Fruit fly (Drosophila melanogaster) whole organism, embryonic: ENCODE results near the gene Ufd1.

Experiments used
- Antp ChIP-seq: fragments of 200-800 bp; sonication (Bioruptor generic); optimal IDR thresholded peaks from 3 replicates; lab custom pipeline; 2016; ENCODE audit warnings: missing biosample characterization, missing genetic modification characterization
- B-H2 ChIP-seq: fragments of 200-800 bp; sonication (Bioruptor generic); optimal IDR thresholded peaks from 2 replicates; lab custom pipeline; 2018; ENCODE audit warnings: missing biosample characterization, mild to moderate bottlenecking, missing genetic modification characterization
- CG11085 ChIP-seq: fragments of 200-800 bp; sonication (Bioruptor generic); IDR thresholded peaks from 2 replicates; pipeline ENCODE4 v1.3.6; 2022; ENCODE audit warnings: missing biosample characterization, missing genetic modification characterization
- CG11093 ChIP-seq: fragments of 200-800 bp; sonication (Bioruptor generic); IDR thresholded peaks from 3 replicates; pipeline ENCODE4 v1.3.6; 2022; ENCODE audit warnings: missing biosample characterization, missing genetic modification characterization
- CG11560 ChIP-seq: fragments of 200-800 bp; sonication (Bioruptor generic); IDR thresholded peaks from 3 replicates; pipeline ENCODE4 v1.3.6; 2022; ENCODE audit warnings: missing biosample characterization, missing genetic modification characterization
- CG11695 ChIP-seq: fragments of 200-800 bp; sonication (Bioruptor generic); IDR thresholded peaks from 3 replicates; pipeline ENCODE4 v1.3.6; 2022; ENCODE audit warnings: missing biosample characterization, missing genetic modification characterization
- CG12769 ChIP-seq: fragments of 200-800 bp; sonication (Bioruptor generic); optimal IDR thresholded peaks from 2 replicates; lab custom pipeline; 2019; ENCODE audit warnings: missing biosample characterization, mild to moderate bottlenecking, missing genetic modification characterization, moderate library complexity
- CG12942 ChIP-seq: fragments of 200-800 bp; sonication (Bioruptor generic); optimal IDR thresholded peaks from 3 replicates; lab custom pipeline; 2016; ENCODE audit warnings: missing biosample characterization, missing genetic modification characterization
- CG14710 ChIP-seq: fragments of 200-800 bp; sonication (Bioruptor generic); optimal IDR thresholded peaks from 3 replicates; lab custom pipeline; 2019; ENCODE audit warnings: missing biosample characterization, mild to moderate bottlenecking, missing genetic modification characterization, moderate library complexity
- CG1647 ChIP-seq: fragments of 200-800 bp; sonication (Bioruptor generic); optimal IDR thresholded peaks from 3 replicates; lab custom pipeline; 2016; ENCODE audit warnings: missing biosample characterization, missing genetic modification characterization
- CG16863 ChIP-seq: fragments of 200-800 bp; sonication (Bioruptor generic); optimal IDR thresholded peaks from 3 replicates; lab custom pipeline; 2016; ENCODE audit warnings: missing biosample characterization, missing genetic modification characterization
- CG31365 ChIP-seq: fragments of 200-800 bp; sonication (Bioruptor generic); optimal IDR thresholded peaks from 2 replicates; lab custom pipeline; 2018; ENCODE audit warnings: missing biosample characterization, mild to moderate bottlenecking, missing genetic modification characterization
- CG34422 ChIP-seq: fragments of 200-800 bp; sonication (Bioruptor generic); IDR thresholded peaks from 3 replicates; pipeline ENCODE4 v1.3.6; 2022; ENCODE audit warnings: missing biosample characterization, missing genetic modification characterization
- CG4730 ChIP-seq: fragments of 200-800 bp; sonication (Bioruptor generic); IDR thresholded peaks from 2 replicates; pipeline ENCODE4 v1.3.6; 2022; ENCODE audit warnings: missing biosample characterization, missing genetic modification characterization
- CG6254 ChIP-seq: fragments of 200-800 bp; sonication (Bioruptor generic); optimal IDR thresholded peaks from 3 replicates; lab custom pipeline; 2017; ENCODE audit warnings: mild to moderate bottlenecking, missing biosample characterization, missing genetic modification reagents, missing genetic modification characterization
- CG8478 ChIP-seq: fragments of >200 bp; optimal IDR thresholded peaks from 2 replicates; lab custom pipeline; 2018
- CG9437 ChIP-seq: fragments of 200-800 bp; sonication (Bioruptor generic); optimal IDR thresholded peaks from 2 replicates; lab custom pipeline; 2018; ENCODE audit warnings: missing biosample characterization, mild to moderate bottlenecking, missing genetic modification characterization
- D ChIP-seq, 2 experiments: fragments of 200-800 bp in 1 of 2; fragments of >200 bp in 1 of 2; sonication (Bioruptor generic) in 1 of 2; optimal IDR thresholded peaks; 2 replicates in 1 of 2; 3 replicates in 1 of 2; lab custom pipeline; 2017; ENCODE audit warnings: mild to moderate bottlenecking in 1 of 2, missing biosample characterization in 1 of 2, missing genetic modification characterization in 1 of 2, missing genetic modification reagents in 1 of 2
- Doc2 ChIP-seq: fragments of 200-800 bp; sonication (Bioruptor generic); IDR thresholded peaks from 2 replicates; pipeline ENCODE4 v1.3.6; 2022; ENCODE audit warnings: missing biosample characterization, missing genetic modification characterization
- Hmr ChIP-seq: fragments of 200-800 bp; sonication (Bioruptor generic); optimal IDR thresholded peaks from 3 replicates; lab custom pipeline; 2017; ENCODE audit warnings: mild to moderate bottlenecking, missing biosample characterization, missing genetic modification reagents, missing genetic modification characterization
- Hmx ChIP-seq: fragments of 200-800 bp; sonication (Bioruptor generic); optimal IDR thresholded peaks from 2 replicates; lab custom pipeline; 2016; ENCODE audit warnings: missing biosample characterization, missing genetic modification characterization
- Oaz ChIP-seq: fragments of 200-800 bp; sonication (Bioruptor generic); IDR thresholded peaks from 2 replicates; pipeline ENCODE4 v1.3.6; 2022; ENCODE audit warnings: missing biosample characterization, missing genetic modification characterization
- TFAM ChIP-seq: fragments of 200-800 bp; sonication (Bioruptor generic); optimal IDR thresholded peaks from 2 replicates; lab custom pipeline; 2017; ENCODE audit warnings: missing biosample characterization, missing genetic modification characterization, inconsistent platforms
- YL-1 ChIP-seq: fragments of 200-800 bp; sonication (Bioruptor generic); optimal IDR thresholded peaks from 3 replicates; lab custom pipeline; 2017; ENCODE audit warnings: missing biosample characterization, mild to moderate bottlenecking, missing genetic modification characterization
- ase ChIP-seq: fragments of 200-800 bp; sonication (Bioruptor generic); IDR thresholded peaks from 3 replicates; pipeline ENCODE4 v1.3.6; 2022; ENCODE audit warnings: missing biosample characterization, missing genetic modification characterization
- cato ChIP-seq: fragments of 200-800 bp; sonication (Bioruptor generic); optimal IDR thresholded peaks from 2 replicates; lab custom pipeline; 2016; ENCODE audit warnings: missing biosample characterization, missing genetic modification characterization, borderline replicate concordance
- chn ChIP-seq: fragments of 200-800 bp; sonication (Bioruptor generic); optimal IDR thresholded peaks from 2 replicates; lab custom pipeline; 2016; ENCODE audit warnings: missing biosample characterization, missing genetic modification characterization
- ci ChIP-seq: fragments of 200-800 bp; sonication (Bioruptor generic); IDR thresholded peaks from 3 replicates; pipeline ENCODE4 v1.3.6; 2022; ENCODE audit warnings: missing biosample characterization, missing genetic modification characterization
- en ChIP-seq: fragments of 200-800 bp; sonication (Bioruptor generic); optimal IDR thresholded peaks from 2 replicates; lab custom pipeline; 2016; ENCODE audit warnings: missing biosample characterization, missing genetic modification characterization
- esg ChIP-seq: fragments of 200-800 bp; sonication (Bioruptor generic); conservative IDR thresholded peaks from 2 replicates; pipeline ENCODE4 v1.3.6; 2022; ENCODE audit warnings: missing biosample characterization, missing genetic modification characterization
- fd3F ChIP-seq: fragments of 200-800 bp; sonication (Bioruptor generic); optimal IDR thresholded peaks from 2 replicates; lab custom pipeline; 2018; ENCODE audit warnings: missing biosample characterization, mild to moderate bottlenecking, missing genetic modification characterization, moderate library complexity
- gce ChIP-seq: fragments of 200-800 bp; sonication (Bioruptor generic); IDR thresholded peaks from 3 replicates; pipeline ENCODE4 v1.3.6; 2022; ENCODE audit warnings: missing biosample characterization, missing genetic modification characterization
- gt ChIP-seq: fragments of 200-800 bp; sonication (Bioruptor generic); IDR thresholded peaks from 2 replicates; pipeline ENCODE4 v1.3.6; 2022; ENCODE audit warnings: missing biosample characterization, missing genetic modification characterization
- jigr1 ChIP-seq: fragments of 200-800 bp; sonication (Bioruptor generic); IDR thresholded peaks from 3 replicates; pipeline ENCODE4 v1.3.6; 2022; ENCODE audit warnings: missing biosample characterization, missing genetic modification characterization
- ken ChIP-seq: fragments of 200-800 bp; sonication (Bioruptor generic); IDR thresholded peaks from 3 replicates; pipeline ENCODE4 v1.3.6; 2022; ENCODE audit warnings: missing biosample characterization, missing genetic modification characterization
- lilli ChIP-seq: fragments of 200-800 bp; sonication (Bioruptor generic); optimal IDR thresholded peaks from 3 replicates; lab custom pipeline; 2016; ENCODE audit warnings: missing biosample characterization, missing genetic modification characterization
- mirr ChIP-seq: fragments of 200-800 bp; sonication (Bioruptor generic); optimal IDR thresholded peaks from 3 replicates; lab custom pipeline; 2018; ENCODE audit warnings: missing biosample characterization, mild to moderate bottlenecking, missing genetic modification characterization
- p53 ChIP-seq: fragments of 200-800 bp; sonication (Bioruptor generic); optimal IDR thresholded peaks from 2 replicates; lab custom pipeline; 2016; ENCODE audit warnings: missing biosample characterization, missing genetic modification characterization
- pita ChIP-seq: fragments of 200-800 bp; sonication (Bioruptor generic); optimal IDR thresholded peaks from 2 replicates; lab custom pipeline; 2017; ENCODE audit warnings: missing biosample characterization, mild to moderate bottlenecking, missing genetic modification characterization
- ro ChIP-seq: fragments of 200-800 bp; sonication (Bioruptor generic); IDR thresholded peaks from 2 replicates; pipeline ENCODE4 v1.3.6; 2022; ENCODE audit warnings: missing biosample characterization, missing genetic modification characterization
- run ChIP-seq: fragments of 200-800 bp; sonication (Bioruptor generic); optimal IDR thresholded peaks from 3 replicates; lab custom pipeline; 2018; ENCODE audit warnings: missing biosample characterization, mild to moderate bottlenecking, missing genetic modification characterization
- schlank ChIP-seq: fragments of 200-800 bp; sonication (Bioruptor generic); optimal IDR thresholded peaks from 2 replicates; lab custom pipeline; 2018; ENCODE audit warnings: missing biosample characterization, mild to moderate bottlenecking, missing genetic modification characterization
- sqz ChIP-seq: fragments of 200-800 bp; sonication (Bioruptor generic); optimal IDR thresholded peaks from 3 replicates; lab custom pipeline; 2018; ENCODE audit warnings: missing biosample characterization, mild to moderate bottlenecking, missing genetic modification characterization
- sr ChIP-seq: fragments of 200-800 bp; sonication (Bioruptor generic); IDR thresholded peaks from 3 replicates; pipeline ENCODE4 v1.3.6; 2022; ENCODE audit warnings: missing biosample characterization, missing genetic modification characterization
- tap ChIP-seq: fragments of 200-800 bp; optimal IDR thresholded peaks from 3 replicates; lab custom pipeline; 2019; ENCODE audit warnings: missing biosample characterization, mild to moderate bottlenecking, missing genetic modification characterization, moderate library complexity
- ttk ChIP-seq: fragments of 200-800 bp; sonication (Bioruptor generic); IDR thresholded peaks from 2 replicates; pipeline ENCODE4 v2.1.2; 2022; ENCODE audit warnings: missing biosample characterization, missing genetic modification characterization
- zen ChIP-seq: fragments of 200-800 bp; sonication (Bioruptor generic); optimal IDR thresholded peaks from 3 replicates; lab custom pipeline; 2018; ENCODE audit warnings: missing biosample characterization, mild to moderate bottlenecking, missing genetic modification characterization, moderate library complexity
- zf30C ChIP-seq: fragments of 200-800 bp; sonication (Bioruptor generic); optimal IDR thresholded peaks from 3 replicates; lab custom pipeline; 2018; ENCODE audit warnings: missing biosample characterization, mild to moderate bottlenecking, missing genetic modification characterization

Gene Ufd1

dm6 chr3L:11097982-11098663 lies 24.9 kb downstream of the Ufd1 start, which contains the start of the genes Irbp18 and APP-BP1 (continued):
- TF ChIP-seq B-H2 (GFP tag; lab: Kevin White, UChicago) = peak; percentile 91
- peak; percentile 68; the same call in 1 of the 2 replicates for TF ChIP-seq CG11085
- peak; percentile 45; the same call in 1 of the 2 replicates for TF ChIP-seq gt
- peak; percentile 91 for TF ChIP-seq fd3F

- TF ChIP-seq Antp (GFP tag; lab: Kevin White, UChicago) (no peak), Doc2 (GFP tag; lab: Robert Waterston, UW) (no peak), ase (no peak), sqz (GFP tag; lab: Kevin White, UChicago) (peak; percentile 60), cato (no peak), schlank (no peak), CG31365 (tag; lab: Kevin White, UChicago) (no peak), lilli (no peak), ro (GFP tag; lab: Robert Waterston, UW) (no peak), CG14710 (tag; lab: Kevin White, UChicago) (no peak), ken (GFP tag; lab: Robert Waterston, UW) (0 out of 3 replicates have a peak, but pooled peaks have one; percentile 19), CG4730 (no peak), Hmx (no peak), ttk (no peak), CG9437 (no peak), mirr (GFP tag; lab: Kevin White, UChicago) (no peak), ci (GFP tag; lab: Robert Waterston, UW) (peak; percentile 4; the same call in 1 of the 3 replicates), CG6254 (GFP tag; lab: Kevin White, UChicago) (no peak), tap (tag; lab: Kevin White, UChicago) (no peak), CG11695 (no peak), CG11093 (GFP tag; lab: Robert Waterston, UW) (no peak), run (tag; lab: Kevin White, UChicago) (no peak), CG12769 (tag; lab: Kevin White, UChicago) (no peak), sr (GFP tag; lab: Robert Waterston, UW) (no peak), Hmr (no peak), pita (GFP tag; lab: Kevin White, UChicago) (no peak), chn (peak; percentile 4), esg (no peak), zen (tag; lab: Kevin White, UChicago) (no peak), CG34422 (GFP tag; lab: Robert Waterston, UW) (no peak; the same call in 2 of the 3 replicates), en (no peak), TFAM (GFP tag; lab: Kevin White, UChicago) (no peak), YL-1 (GFP tag; lab: Kevin White, UChicago) (no peak), p53 (GFP tag; lab: Kevin White, UChicago) (no peak), CG11560 (tag; lab: Robert Waterston, UW) (no peak), CG12942 (GFP tag; lab: Kevin White, UChicago) (no peak), CG8478 (lab: Kevin White, UChicago) (no peak), zf30C (GFP tag; lab: Kevin White, UChicago) (no peak), Oaz (GFP tag; lab: Robert Waterston, UW) (no peak), CG16863 (GFP tag; lab: Kevin White, UChicago) (no peak), CG1647 (GFP tag; lab: Kevin White, UChicago) (no peak), jigr1 (GFP tag; lab: Robert Waterston, UW) (no peak), gce (GFP tag; lab: Robert Waterston, UW) (0 out of 3 replicates have a peak, but pooled peaks have one; percentile 41), D (optimal IDR thresholded peaks at IDR 0.05; lab: Kevin White, UChicago) (no peak), D (GFP tag; optimal IDR thresholded peaks at IDR 0.05; lab: Kevin White, UChicago) (no peak)
Measured at dm6 chr3L:11096195-11096908, 26.7 kb downstream of the Ufd1 start, which contains the start of the genes CG46439, Iyd and CG33947. Gene CG46439 (minus strand): TSS chr3L:11096245. Gene Iyd (minus strand): TSS chr3L:11096245. Gene CG33947 (plus strand): TSS chr3L:11096496.
